Worm (Caenorhabditis elegans): ENCODE measurements around the gene ugt-37.

- TF ChIP-seq flt-1 (GFP tag; IDR thresholded peaks at IDR 0.05) (no peak), hmg-4 (GFP tag; optimal IDR thresholded peaks at IDR 0.05) (no peak), B0310.2 (tag; optimal IDR thresholded peaks at IDR 0.05) (no peak), hmbx-1 (tag; optimal IDR thresholded peaks at IDR 0.05) (no peak)
Measured at ce11 chrV:7106499-7107152, 38.5 kb downstream of the ugt-37 start.

Data from whole organism, early embryonic.